Worm (Caenorhabditis elegans): ENCODE measurements around the gene fbxa-192.

ce11 chrV:17658824-17659223 is 8.5 kb upstream of the fbxa-192 start:
- no peak for TF ChIP-seq nhr-28 (tag; optimal IDR thresholded peaks at IDR 0.05)
- TF ChIP-seq egl-5 (tag; optimal IDR thresholded peaks at IDR 0.05) = no peak
- no peak for TF ChIP-seq nhr-12 (tag; optimal IDR thresholded peaks at IDR 0.05)
- TF ChIP-seq elt-2 (tag; optimal IDR thresholded peaks at IDR 0.05) = no peak
- no peak for TF ChIP-seq pqm-1 (tag; optimal IDR thresholded peaks at IDR 0.05)
- TF ChIP-seq lin-39 (tag; optimal IDR thresholded peaks at IDR 0.05) = no peak

Data from whole organism, L3 larva.